Worm (Caenorhabditis elegans) whole organism, L3 larva: ENCODE measurements around the gene viro-2.

Experiments used
- R02D3.7 ChIP-seq: fragments of 150-350 bp; optimal IDR thresholded peaks from 2 replicates; lab custom pipeline; 2014; ENCODE audit warnings: missing biosample characterization, missing genetic modification characterization
- ceh-28 ChIP-seq: fragments of 150-350 bp; optimal IDR thresholded peaks from 2 replicates; lab custom pipeline; 2014; ENCODE audit warnings: missing biosample characterization, missing genetic modification reagents, missing genetic modification characterization
- ceh-82 ChIP-seq: fragments of 150-350 bp; optimal IDR thresholded peaks from 2 replicates; lab custom pipeline; 2014; ENCODE audit warnings: missing biosample characterization, missing genetic modification characterization
- ceh-9 ChIP-seq: sonication (generic microtip); optimal IDR thresholded peaks from 2 replicates; lab custom pipeline; 2018; ENCODE audit warnings: missing biosample characterization, missing genetic modification characterization
- egl-27 ChIP-seq: sonication (generic microtip); optimal IDR thresholded peaks from 4 replicates; lab custom pipeline; 2017; ENCODE audit warnings: missing biosample characterization, missing genetic modification reagents, missing genetic modification characterization
- lin-15B ChIP-seq: fragments of 150-350 bp; optimal IDR thresholded peaks from 2 replicates; lab custom pipeline; 2014; ENCODE audit warnings: missing biosample characterization, missing genetic modification characterization
- nfya-1 ChIP-seq: sonication (generic microtip); optimal IDR thresholded peaks from 2 replicates; lab custom pipeline; 2017; ENCODE audit warnings: missing genetic modification characterization, mild to moderate bottlenecking, missing compliant biosample characterization, antibody characterized with exemption, moderate library complexity; ENCODE audit not compliant: insufficient read depth
- nhr-77 ChIP-seq: fragments of 150-350 bp; optimal IDR thresholded peaks from 2 replicates; lab custom pipeline; 2014; ENCODE audit warnings: missing biosample characterization, missing genetic modification characterization
- pha-4 ChIP-seq: fragments of 150-350 bp; optimal IDR thresholded peaks from 2 replicates; lab custom pipeline; 2014; ENCODE audit warnings: missing biosample characterization, missing genetic modification reagents, missing genetic modification characterization
- pqm-1 ChIP-seq: fragments of 150-350 bp; optimal IDR thresholded peaks from 2 replicates; lab custom pipeline; 2017; ENCODE audit warnings: missing biosample characterization, missing genetic modification characterization, inconsistent platforms
- sea-2 ChIP-seq: fragments of 150-350 bp; sonication (generic microtip); optimal IDR thresholded peaks from 4 replicates; lab custom pipeline; 2014; ENCODE audit warnings: missing biosample characterization, missing genetic modification reagents, missing genetic modification characterization
- snpc-4 ChIP-seq: fragments of 150-350 bp; optimal IDR thresholded peaks from 2 replicates; lab custom pipeline; 2014; ENCODE audit warnings: missing biosample characterization, missing genetic modification characterization
- unc-39 ChIP-seq: sonication (generic microtip); optimal IDR thresholded peaks from 4 replicates; lab custom pipeline; 2017; ENCODE audit warnings: missing biosample characterization, missing genetic modification characterization
- ztf-11 ChIP-seq: fragments of 150-350 bp; optimal IDR thresholded peaks from 2 replicates; lab custom pipeline; 2014; ENCODE audit warnings: missing biosample characterization, missing genetic modification characterization

DNA sequence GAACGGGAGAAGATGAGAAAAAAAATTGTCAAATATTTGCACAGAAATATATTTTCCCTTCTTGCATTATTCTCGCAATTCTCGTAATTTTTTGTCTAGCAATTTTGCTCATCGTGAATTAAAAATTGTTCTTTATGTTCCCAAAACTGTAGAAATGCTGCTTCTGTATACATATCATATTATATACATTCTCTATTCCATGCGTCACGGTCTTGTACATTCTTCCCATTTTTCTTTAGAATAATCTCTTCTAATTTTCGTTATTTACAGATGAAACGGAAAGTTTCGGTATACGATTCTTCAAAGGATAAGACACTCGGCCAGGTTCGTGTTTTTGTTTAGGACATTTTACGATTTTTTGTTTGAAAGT is 38.9 kb downstream of the viro-2 start, which contains the start of gene acs-4:
- TF ChIP-seq ceh-9 (tag; lab: Kevin White, UChicago) (no peak), pqm-1 (no peak), ceh-82 (no peak), egl-27 (no peak), nfya-1 (tag; lab: Kevin White, UChicago) (no peak), R02D3.7 (no peak), lin-15B (no peak), ztf-11 (tag; lab: Kevin White, UChicago) (no peak), pha-4 (no peak), unc-39 (tag; lab: Kevin White, UChicago) (no peak), sea-2 (GFP tag; lab: Kevin White, UChicago) (no peak), ceh-28 (tag; lab: Kevin White, UChicago) (no peak), nhr-77 (tag; lab: Kevin White, UChicago) (no peak), snpc-4 (tag; lab: Kevin White, UChicago) (no peak)
